Fruit fly (Drosophila melanogaster): ENCODE results near the gene CG34134.

DNA sequence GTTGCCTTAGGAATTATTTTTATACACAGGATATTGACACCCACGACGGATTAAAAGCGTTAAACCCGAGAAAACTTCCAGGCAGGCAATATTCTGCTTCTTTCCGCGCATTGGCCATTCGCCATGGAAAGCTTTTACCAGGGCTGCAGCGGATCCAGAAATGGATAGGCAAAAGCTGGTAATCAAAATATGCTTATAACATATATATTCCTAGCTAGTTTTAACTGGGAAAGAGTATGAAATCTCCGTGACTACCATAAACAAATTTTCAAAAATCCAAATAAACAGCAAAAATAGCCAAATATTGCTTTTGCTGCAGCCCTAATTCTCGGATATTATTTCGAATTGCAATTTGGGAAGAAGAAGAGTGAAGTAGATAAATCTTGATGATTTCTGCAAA, 31.1 kb downstream of the CG34134 start, which contains the start of the genes PAPLA1 and Rbsn-5:
- no peak for TF ChIP-seq ttk (optimal IDR thresholded peaks at IDR 0.05)
- no peak for TF ChIP-seq h (optimal IDR thresholded peaks at IDR 0.05)
- TF ChIP-seq insv (optimal IDR thresholded peaks at IDR 0.05) = no peak
